Worm (Caenorhabditis elegans) whole organism, young adult: Measurements from ENCODE around the gene F56B6.6.

ENCODE experiments used
- Y79H2A.3 ChIP-seq: fragments of 200-800 bp; sonication (Bioruptor generic); conservative IDR thresholded peaks from 2 replicates; pipeline ENCODE4 v1.3.6; 2022; ENCODE audit warnings: missing genetic modification reagents, missing genetic modification characterization, missing compliant biosample characterization
- Y95B8A.8 ChIP-seq: fragments of 200-800 bp; sonication (Bioruptor generic); IDR thresholded peaks from 2 replicates; pipeline ENCODE4 v1.3.6; 2022; ENCODE audit warnings: missing genetic modification reagents, missing genetic modification characterization, missing compliant biosample characterization
- atf-7 ChIP-seq: sonication (generic microtip); optimal IDR thresholded peaks from 2 replicates; lab custom pipeline; 2017; ENCODE audit warnings: mild to moderate bottlenecking, missing genetic modification characterization, missing compliant biosample characterization
- chd-7 ChIP-seq: sonication (generic microtip); optimal IDR thresholded peaks from 2 replicates; lab custom pipeline; 2016; ENCODE audit warnings: mild to moderate bottlenecking, missing genetic modification characterization, moderate library complexity, missing compliant biosample characterization
- dpl-1 ChIP-seq: fragments of 150-350 bp; optimal IDR thresholded peaks from 2 replicates; lab custom pipeline; 2014; ENCODE audit warnings: missing biosample characterization, missing genetic modification reagents, missing genetic modification characterization
- efl-1 ChIP-seq: fragments of 150-350 bp; optimal IDR thresholded peaks from 2 replicates; lab custom pipeline; 2014; ENCODE audit warnings: missing biosample characterization, missing genetic modification reagents, missing genetic modification characterization
- gei-17 ChIP-seq: fragments of 200-800 bp; sonication (Bioruptor generic); optimal IDR thresholded peaks from 2 replicates; lab custom pipeline; 2018; ENCODE audit warnings: mild to moderate bottlenecking, missing genetic modification characterization, missing compliant biosample characterization
- hmg-20 ChIP-seq: fragments of 200-800 bp; sonication (Bioruptor generic); IDR thresholded peaks from 2 replicates; pipeline ENCODE4 v1.3.6; 2022; ENCODE audit warnings: missing genetic modification reagents, missing genetic modification characterization, missing compliant biosample characterization
- madf-10 ChIP-seq: sonication (generic microtip); optimal IDR thresholded peaks from 2 replicates; lab custom pipeline; 2016; ENCODE audit warnings: mild to moderate bottlenecking, missing genetic modification characterization, missing compliant biosample characterization
- nfya-2 ChIP-seq: fragments of 200-800 bp; sonication (Bioruptor generic); IDR thresholded peaks from 2 replicates; pipeline ENCODE4 v1.3.6; 2022; ENCODE audit warnings: missing genetic modification reagents, missing genetic modification characterization, missing compliant biosample characterization
- pha-4 ChIP-seq: fragments of 150-350 bp; sonication (generic microtip); optimal IDR thresholded peaks from 2 replicates; lab custom pipeline; 2014; ENCODE audit warnings: missing biosample characterization, missing genetic modification reagents, missing genetic modification characterization
- rec-8 ChIP-seq, 2 experiments: sonication (generic microtip); optimal IDR thresholded peaks; 2 replicates each; lab custom pipeline; 2016; ENCODE audit warnings: mild to moderate bottlenecking in 2 of 2, missing genetic modification characterization in 2 of 2, missing genetic modification reagents in 2 of 2, missing genotype in 2 of 2, missing biosample characterization in 1 of 2, missing compliant biosample characterization in 1 of 2, moderate library complexity in 1 of 2
- unc-62 ChIP-seq: fragments of 150-350 bp; optimal IDR thresholded peaks from 2 replicates; lab custom pipeline; 2014; ENCODE audit warnings: missing biosample characterization, missing genetic modification reagents, missing genetic modification characterization

ce11 chrX:3494634-3495033, 38.2 kb downstream of the F56B6.6 start:
- TF ChIP-seq nfya-2 (GFP tag; lab: Robert Waterston, UW) (no peak), chd-7 (tag; lab: Kevin White, UChicago) (no peak), hmg-20 (GFP tag; lab: Robert Waterston, UW) (no peak), pha-4 (tag; lab: Kevin White, UChicago) (no peak), madf-10 (tag; lab: Kevin White, UChicago) (no peak), Y95B8A.8 (no peak), dpl-1 (no peak), atf-7 (tag; lab: Kevin White, UChicago) (no peak), efl-1 (no peak), unc-62 (no peak), gei-17 (GFP tag; lab: Kevin White, UChicago) (no peak), Y79H2A.3 (GFP tag; lab: Robert Waterston, UW) (no peak), rec-8 (tag; optimal IDR thresholded peaks at IDR 0.05; lab: Kevin White, UChicago) (no peak)
